Fruit fly (Drosophila melanogaster) whole organism, embryonic: ENCODE measurements around the gene CG32983.
A peak's percentile ranks its signal among the peaks of the same experiment; 100 is the strongest.

Experiments
- C15 ChIP-seq: fragments of 200-800 bp; sonication (Bioruptor generic); IDR thresholded peaks from 3 replicates; pipeline ENCODE4 v1.3.6; 2022; ENCODE audit warnings: missing biosample characterization, missing genetic modification characterization
- CG10267 ChIP-seq: fragments of 200-800 bp; sonication (Bioruptor generic); optimal IDR thresholded peaks from 2 replicates; lab custom pipeline; 2018; ENCODE audit warnings: missing biosample characterization, mild to moderate bottlenecking, missing genetic modification characterization, moderate library complexity
- CG10543 ChIP-seq: fragments of 200-800 bp; sonication (Bioruptor generic); optimal IDR thresholded peaks from 3 replicates; lab custom pipeline; 2017; ENCODE audit warnings: missing biosample characterization, mild to moderate bottlenecking, missing genetic modification characterization, moderate library complexity
- CG10565 ChIP-seq: fragments of 200-800 bp; sonication (Bioruptor generic); optimal IDR thresholded peaks from 3 replicates; lab custom pipeline; 2016; ENCODE audit warnings: missing biosample characterization, mild to moderate bottlenecking, missing genetic modification characterization
- CG11398 ChIP-seq: fragments of 200-800 bp; sonication (Bioruptor generic); optimal IDR thresholded peaks from 2 replicates; lab custom pipeline; 2016; ENCODE audit warnings: missing biosample characterization, missing genetic modification characterization
- CG1233 ChIP-seq: fragments of 200-800 bp; sonication (Bioruptor generic); optimal IDR thresholded peaks from 4 replicates; lab custom pipeline; 2018; ENCODE audit warnings: missing biosample characterization, mild to moderate bottlenecking, missing genetic modification characterization
- CG12744 ChIP-seq: fragments of 200-800 bp; sonication (Bioruptor generic); optimal IDR thresholded peaks from 2 replicates; lab custom pipeline; 2016; ENCODE audit warnings: missing biosample characterization, missing genetic modification characterization
- CG14050 ChIP-seq: fragments of 200-800 bp; sonication (Bioruptor generic); IDR thresholded peaks from 3 replicates; pipeline ENCODE4 v1.3.6; 2022; ENCODE audit warnings: missing biosample characterization, missing genetic modification characterization
- CG14710 ChIP-seq: fragments of 200-800 bp; sonication (Bioruptor generic); optimal IDR thresholded peaks from 3 replicates; lab custom pipeline; 2019; ENCODE audit warnings: missing biosample characterization, mild to moderate bottlenecking, missing genetic modification characterization, moderate library complexity
- CG17829 ChIP-seq: fragments of 200-800 bp; optimal IDR thresholded peaks from 2 replicates; lab custom pipeline; 2019; ENCODE audit warnings: missing biosample characterization, mild to moderate bottlenecking, missing genetic modification characterization, moderate library complexity
- CG18476 ChIP-seq: fragments of 200-800 bp; sonication (Bioruptor generic); optimal IDR thresholded peaks from 2 replicates; lab custom pipeline; 2016; ENCODE audit warnings: missing biosample characterization, mild to moderate bottlenecking, missing genetic modification characterization
- CG2120 ChIP-seq: fragments of 200-800 bp; sonication (Bioruptor generic); optimal IDR thresholded peaks from 3 replicates; lab custom pipeline; 2016; ENCODE audit warnings: missing biosample characterization, missing genetic modification characterization
- CG3407 ChIP-seq: fragments of 200-800 bp; sonication (Bioruptor generic); optimal IDR thresholded peaks from 2 replicates; lab custom pipeline; 2018; ENCODE audit warnings: missing biosample characterization, mild to moderate bottlenecking, missing genetic modification characterization
- CG34376 ChIP-seq: fragments of 200-800 bp; sonication (Bioruptor generic); optimal IDR thresholded peaks from 2 replicates; lab custom pipeline; 2018; ENCODE audit warnings: missing biosample characterization, mild to moderate bottlenecking, missing genetic modification characterization
- CG3847 ChIP-seq: fragments of 200-800 bp; sonication (Bioruptor generic); IDR thresholded peaks from 2 replicates; pipeline ENCODE4 v1.3.6; 2022; ENCODE audit warnings: missing biosample characterization, missing genetic modification characterization
- CG8478 ChIP-seq: fragments of >200 bp; optimal IDR thresholded peaks from 2 replicates; lab custom pipeline; 2018
- CG9437 ChIP-seq: fragments of 200-800 bp; sonication (Bioruptor generic); optimal IDR thresholded peaks from 2 replicates; lab custom pipeline; 2018; ENCODE audit warnings: missing biosample characterization, mild to moderate bottlenecking, missing genetic modification characterization
- CG9797 ChIP-seq: fragments of 200-800 bp; sonication (Bioruptor generic); optimal IDR thresholded peaks from 3 replicates; lab custom pipeline; 2018; ENCODE audit warnings: missing biosample characterization, mild to moderate bottlenecking, missing genetic modification characterization
- CTCF ChIP-seq: fragments of 200-800 bp; sonication (Bioruptor generic); optimal IDR thresholded peaks from 2 replicates; lab custom pipeline; 2017; ENCODE audit warnings: missing biosample characterization, mild to moderate bottlenecking, missing genetic modification characterization, moderate library complexity
- Fer2 ChIP-seq: fragments of 200-800 bp; sonication (Bioruptor generic); optimal IDR thresholded peaks from 2 replicates; lab custom pipeline; 2018; ENCODE audit warnings: missing biosample characterization, mild to moderate bottlenecking, missing genetic modification characterization, moderate library complexity
- GATAe ChIP-seq: fragments of 200-800 bp; sonication (Bioruptor generic); conservative IDR thresholded peaks from 2 replicates; pipeline ENCODE4 v1.3.6; 2022; ENCODE audit warnings: missing biosample characterization, missing genetic modification characterization
- Gsc ChIP-seq: fragments of 200-800 bp; sonication (Bioruptor generic); IDR thresholded peaks from 2 replicates; pipeline ENCODE4 v1.3.6; 2022; ENCODE audit warnings: missing biosample characterization, missing genetic modification characterization
- HmgD ChIP-seq: fragments of 200-800 bp; sonication (Bioruptor generic); optimal IDR thresholded peaks from 3 replicates; lab custom pipeline; 2016; ENCODE audit warnings: missing biosample characterization, missing genetic modification characterization
- Hmx ChIP-seq: fragments of 200-800 bp; sonication (Bioruptor generic); optimal IDR thresholded peaks from 2 replicates; lab custom pipeline; 2016; ENCODE audit warnings: missing biosample characterization, missing genetic modification characterization
- NK7.1 ChIP-seq: fragments of 200-800 bp; sonication (Bioruptor generic); optimal IDR thresholded peaks from 3 replicates; lab custom pipeline; 2016; ENCODE audit warnings: missing biosample characterization, missing genetic modification characterization
- Nf-YB ChIP-seq: fragments of 200-800 bp; sonication (Bioruptor generic); optimal IDR thresholded peaks from 3 replicates; lab custom pipeline; 2019; ENCODE audit warnings: missing biosample characterization, mild to moderate bottlenecking, missing genetic modification characterization, moderate library complexity
- Ptx1 ChIP-seq: fragments of 200-800 bp; sonication (Bioruptor generic); IDR thresholded peaks from 2 replicates; pipeline ENCODE4 v1.3.6; 2022; ENCODE audit warnings: missing biosample characterization, missing genetic modification characterization
- Rfx ChIP-seq: fragments of 200-800 bp; sonication (Bioruptor generic); IDR thresholded peaks from 2 replicates; pipeline ENCODE4 v1.3.6; 2022; ENCODE audit warnings: missing biosample characterization, missing genetic modification characterization
- bbx ChIP-seq: fragments of 200-800 bp; sonication (Bioruptor generic); IDR thresholded peaks from 2 replicates; pipeline ENCODE4 v1.3.6; 2022; ENCODE audit warnings: missing biosample characterization, missing genetic modification characterization; ENCODE audit not compliant: partially characterized antibody
- cas ChIP-seq: fragments of 200-800 bp; sonication (Bioruptor generic); IDR thresholded peaks from 2 replicates; pipeline ENCODE4 v1.3.6; 2022; ENCODE audit warnings: missing biosample characterization, missing genetic modification characterization
- chif ChIP-seq, 2 experiments: fragments of 200-800 bp; sonication (Bioruptor generic); optimal IDR thresholded peaks; 3 replicates each; lab custom pipeline; 2016; ENCODE audit warnings: missing biosample characterization in 2 of 2, missing genetic modification characterization in 2 of 2
- chm ChIP-seq: fragments of 200-800 bp; sonication (Bioruptor generic); IDR thresholded peaks from 2 replicates; pipeline ENCODE4 v1.3.6; 2022; ENCODE audit warnings: missing biosample characterization, missing genetic modification characterization
- chn ChIP-seq: fragments of 200-800 bp; sonication (Bioruptor generic); optimal IDR thresholded peaks from 2 replicates; lab custom pipeline; 2016; ENCODE audit warnings: missing biosample characterization, missing genetic modification characterization
- emc ChIP-seq: fragments of 200-800 bp; sonication (Bioruptor generic); optimal IDR thresholded peaks from 2 replicates; lab custom pipeline; 2016; ENCODE audit warnings: missing biosample characterization, missing genetic modification characterization
- ems ChIP-seq: fragments of 200-800 bp; sonication (Bioruptor generic); optimal IDR thresholded peaks from 3 replicates; lab custom pipeline; 2016; ENCODE audit warnings: missing biosample characterization, missing genetic modification characterization
- ewg ChIP-seq: fragments of 200-800 bp; sonication (Bioruptor generic); optimal IDR thresholded peaks from 3 replicates; lab custom pipeline; 2017; ENCODE audit warnings: mild to moderate bottlenecking, missing biosample characterization, missing genetic modification reagents, missing genetic modification characterization
- fd64A ChIP-seq: fragments of 200-800 bp; sonication (Bioruptor generic); optimal IDR thresholded peaks from 3 replicates; lab custom pipeline; 2018; ENCODE audit warnings: missing biosample characterization, mild to moderate bottlenecking, missing genetic modification characterization
- ftz-f1 ChIP-seq: fragments of 200-800 bp; sonication (Bioruptor generic); optimal IDR thresholded peaks from 2 replicates; lab custom pipeline; 2016; ENCODE audit warnings: missing biosample characterization, missing genetic modification characterization
- grn ChIP-seq: fragments of 200-800 bp; sonication (Bioruptor generic); optimal IDR thresholded peaks from 3 replicates; lab custom pipeline; 2017; ENCODE audit warnings: missing biosample characterization, missing genetic modification characterization
- hth ChIP-seq: fragments of >200 bp; optimal IDR thresholded peaks from 2 replicates; lab custom pipeline; 2017; ENCODE audit warnings: inconsistent platforms
- insv ChIP-seq, 2 experiments: fragments of 200-800 bp; sonication (Bioruptor generic); optimal IDR thresholded peaks; 3 replicates each; lab custom pipeline; 2016 to 2018; ENCODE audit warnings: missing biosample characterization in 2 of 2, missing genetic modification characterization in 2 of 2
- klu ChIP-seq: fragments of 200-800 bp; sonication (Bioruptor generic); IDR thresholded peaks from 2 replicates; pipeline ENCODE4 v1.3.6; 2022; ENCODE audit warnings: missing biosample characterization, missing genetic modification characterization
- lab ChIP-seq: fragments of 200-800 bp; sonication (Bioruptor generic); optimal IDR thresholded peaks from 3 replicates; lab custom pipeline; 2017; ENCODE audit warnings: missing biosample characterization, missing genetic modification characterization, mild to moderate bottlenecking, moderate library complexity, missing genetic modification reagents
- lola ChIP-seq, 3 experiments: fragments of >200 bp in 2 of 3; fragments of 200-800 bp in 1 of 3; sonication (Bioruptor generic) in 1 of 3; optimal IDR thresholded peaks; 2 replicates each; lab custom pipeline; 2017 to 2019; ENCODE audit warnings: missing biosample characterization in 3 of 3, missing genetic modification characterization in 3 of 3, mild to moderate bottlenecking in 1 of 3, moderate library complexity in 1 of 3
- onecut ChIP-seq: fragments of 200-800 bp; sonication (Bioruptor generic); IDR thresholded peaks from 2 replicates; pipeline ENCODE4 v1.3.6; 2022; ENCODE audit warnings: missing biosample characterization, missing genetic modification characterization
- pros ChIP-seq: fragments of 200-800 bp; sonication (Bioruptor generic); optimal IDR thresholded peaks from 3 replicates; lab custom pipeline; 2019; ENCODE audit warnings: missing biosample characterization, mild to moderate bottlenecking, missing genetic modification characterization, moderate library complexity
- run ChIP-seq: fragments of 200-800 bp; sonication (Bioruptor generic); optimal IDR thresholded peaks from 3 replicates; lab custom pipeline; 2018; ENCODE audit warnings: missing biosample characterization, mild to moderate bottlenecking, missing genetic modification characterization
- schlank ChIP-seq: fragments of 200-800 bp; sonication (Bioruptor generic); optimal IDR thresholded peaks from 2 replicates; lab custom pipeline; 2018; ENCODE audit warnings: missing biosample characterization, mild to moderate bottlenecking, missing genetic modification characterization
- scrt ChIP-seq: fragments of 200-800 bp; sonication (Bioruptor generic); optimal IDR thresholded peaks from 2 replicates; lab custom pipeline; 2018; ENCODE audit warnings: missing biosample characterization, mild to moderate bottlenecking, missing genetic modification characterization, moderate library complexity
- seq ChIP-seq: fragments of 200-800 bp; sonication (Bioruptor generic); IDR thresholded peaks from 2 replicates; pipeline ENCODE4 v1.3.6; 2022; ENCODE audit warnings: missing biosample characterization, missing genetic modification characterization
- twi ChIP-seq: fragments of 200-800 bp; optimal IDR thresholded peaks from 2 replicates; lab custom pipeline; 2019; ENCODE audit warnings: missing biosample characterization, mild to moderate bottlenecking, missing genetic modification characterization, moderate library complexity
- wdn ChIP-seq: fragments of 200-800 bp; sonication (Bioruptor generic); IDR thresholded peaks from 2 replicates; pipeline ENCODE4 v1.3.6; 2022; ENCODE audit warnings: missing biosample characterization, missing genetic modification characterization

CG32983 gene

DNA sequence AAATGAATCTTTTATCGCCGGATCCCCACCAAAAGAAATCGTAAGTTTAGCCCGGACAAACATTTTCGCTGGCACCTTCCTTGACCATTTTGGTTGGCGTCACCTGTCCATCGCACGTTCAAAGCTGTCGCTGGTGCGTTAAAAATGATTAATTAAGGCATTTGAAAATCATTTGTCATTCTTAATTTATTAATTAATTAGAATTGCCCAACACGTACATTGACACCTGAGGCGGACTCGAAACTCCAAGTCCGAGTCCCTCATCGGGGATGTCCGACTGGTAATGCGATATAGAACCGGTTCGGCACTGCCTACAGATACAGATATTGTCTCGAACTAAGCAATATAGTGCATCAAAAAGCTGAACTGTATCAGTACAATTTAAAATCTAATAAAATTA lies 22.6 kb downstream of the CG32983 start (continued):
- TF ChIP-seq grn (no peak), CG10565 (GFP tag; lab: Kevin White, UChicago) (no peak), chm (GFP tag; lab: Robert Waterston, UW) (no peak), CG9797 (no peak), CG14050 (GFP tag; lab: Robert Waterston, UW) (no peak), Fer2 (tag; lab: Kevin White, UChicago) (no peak), HmgD (GFP tag; lab: Kevin White, UChicago) (no peak), CTCF (GFP tag; lab: Kevin White, UChicago) (no peak), lab (GFP tag; lab: Kevin White, UChicago) (peak; percentile 53), CG11398 (no peak), CG17829 (no peak), CG18476 (GFP tag; lab: Kevin White, UChicago) (no peak)

DNA sequence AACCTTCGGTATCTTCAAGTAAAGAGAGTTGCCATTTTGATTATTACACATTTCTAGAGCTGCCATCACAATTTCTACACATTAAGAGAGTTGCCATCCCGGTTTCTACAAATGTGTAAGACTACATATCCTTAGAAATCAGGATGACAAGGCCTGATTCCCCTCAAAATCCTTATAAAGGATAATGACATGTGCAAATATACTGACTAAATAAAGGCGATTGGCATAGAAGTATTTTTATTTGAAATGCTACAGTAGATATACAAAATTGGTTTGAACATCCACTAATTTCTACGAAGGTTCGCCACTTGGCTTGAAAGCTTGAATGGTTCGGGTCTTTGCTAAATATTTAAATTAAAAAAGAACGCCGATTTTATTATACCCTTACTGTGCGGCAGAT lies 23.1 kb downstream of the CG32983 start:
- TF ChIP-seq Hmx (GFP tag; lab: Kevin White, UChicago) (no peak), grn (no peak), bbx (GFP tag; lab: Robert Waterston, UW) (no peak), schlank (tag; lab: Kevin White, UChicago) (no peak), CG9437 (GFP tag; lab: Kevin White, UChicago) (no peak), ems (GFP tag; lab: Kevin White, UChicago) (no peak), pros (GFP tag; lab: Kevin White, UChicago) (no peak), Gsc (GFP tag; lab: Robert Waterston, UW) (no peak), GATAe (GFP tag; lab: Robert Waterston, UW) (no peak), CG2120 (GFP tag; lab: Kevin White, UChicago) (no peak), fd64A (GFP tag; lab: Kevin White, UChicago) (no peak), cas (GFP tag; lab: Robert Waterston, UW) (no peak), CG12744 (GFP tag; lab: Kevin White, UChicago) (no peak), insv (GFP tag; optimal IDR thresholded peaks at IDR 0.05; lab: Kevin White, UChicago) (no peak), onecut (GFP tag; lab: Robert Waterston, UW) (no peak), Ptx1 (GFP tag; lab: Robert Waterston, UW) (no peak), ewg (no peak), CG8478 (no peak), lola (GFP tag; optimal IDR thresholded peaks at IDR 0.05; lab: Kevin White, UChicago) (no peak), Rfx (GFP tag; lab: Robert Waterston, UW) (no peak), klu (GFP tag; lab: Robert Waterston, UW) (no peak), Nf-YB (GFP tag; lab: Kevin White, UChicago) (no peak), C15 (GFP tag; lab: Robert Waterston, UW) (no peak), CG3847 (GFP tag; lab: Robert Waterston, UW) (peak; percentile 60), CG10543 (GFP tag; lab: Kevin White, UChicago) (no peak), chif (GFP tag; optimal IDR thresholded peaks at IDR 0.05; lab: Kevin White, UChicago) (peak in 1 of 2 experiments; percentile 6), twi (tag; lab: Kevin White, UChicago) (no peak), emc (GFP tag; lab: Kevin White, UChicago) (no peak), hth (lab: Kevin White, UChicago) (no peak), chn (GFP tag; lab: Kevin White, UChicago) (no peak), CG3407 (no peak), scrt (GFP tag; lab: Kevin White, UChicago) (no peak), ftz-f1 (peak; percentile 66), CG34376 (no peak), CG14710 (tag; lab: Kevin White, UChicago) (peak; percentile 61), CG10267 (tag; lab: Kevin White, UChicago) (peak; percentile 37), NK7.1 (no peak), seq (no peak), CG18476 (GFP tag; lab: Kevin White, UChicago) (no peak), run (tag; lab: Kevin White, UChicago) (no peak), wdn (GFP tag; lab: Robert Waterston, UW) (no peak), CG1233 (no peak)
